Worm (Caenorhabditis elegans) whole organism, L3 larva: Measurements from ENCODE around the gene Y39A1A.10.

Experiments used
- ZK546.5 ChIP-seq: sonication (generic microtip); optimal IDR thresholded peaks from 2 replicates; lab custom pipeline; 2017; ENCODE audit warnings: missing biosample characterization, missing genetic modification characterization
- ama-1 ChIP-seq: fragments of 150-350 bp; optimal IDR thresholded peaks from 2 replicates; lab custom pipeline; 2018
- egl-27 ChIP-seq: sonication (generic microtip); optimal IDR thresholded peaks from 4 replicates; lab custom pipeline; 2017; ENCODE audit warnings: missing biosample characterization, missing genetic modification reagents, missing genetic modification characterization
- fkh-10 ChIP-seq: sonication (generic microtip); optimal IDR thresholded peaks from 2 replicates; lab custom pipeline; 2017; ENCODE audit warnings: missing biosample characterization, missing genetic modification reagents, missing genetic modification characterization
- lin-39 ChIP-seq: fragments of 150-350 bp; optimal IDR thresholded peaks from 2 replicates; lab custom pipeline; 2018; ENCODE audit warnings: missing biosample characterization, missing genetic modification reagents, missing genetic modification characterization
- nfya-1 ChIP-seq: sonication (generic microtip); optimal IDR thresholded peaks from 2 replicates; lab custom pipeline; 2017; ENCODE audit warnings: missing genetic modification characterization, mild to moderate bottlenecking, missing compliant biosample characterization, antibody characterized with exemption, moderate library complexity; ENCODE audit not compliant: insufficient read depth
- nhr-12 ChIP-seq: fragments of 150-350 bp; optimal IDR thresholded peaks from 2 replicates; lab custom pipeline; 2014; ENCODE audit warnings: missing biosample characterization, missing genetic modification characterization
- nhr-237 ChIP-seq: fragments of 150-350 bp; optimal IDR thresholded peaks from 2 replicates; lab custom pipeline; 2014; ENCODE audit warnings: missing biosample characterization, missing genetic modification characterization
- nhr-28 ChIP-seq: fragments of 150-350 bp; optimal IDR thresholded peaks from 2 replicates; lab custom pipeline; 2014; ENCODE audit warnings: missing biosample characterization, missing genetic modification characterization
- sea-2 ChIP-seq: fragments of 150-350 bp; sonication (generic microtip); optimal IDR thresholded peaks from 4 replicates; lab custom pipeline; 2014; ENCODE audit warnings: missing biosample characterization, missing genetic modification reagents, missing genetic modification characterization
- skn-1 ChIP-seq: fragments of 150-350 bp; optimal IDR thresholded peaks from 2 replicates; lab custom pipeline; 2014; ENCODE audit warnings: missing biosample characterization, missing genetic modification characterization
- snpc-4 ChIP-seq: fragments of 150-350 bp; optimal IDR thresholded peaks from 2 replicates; lab custom pipeline; 2014; ENCODE audit warnings: missing biosample characterization, missing genetic modification characterization
- tbx-2 ChIP-seq: sonication (generic microtip); optimal IDR thresholded peaks from 2 replicates; lab custom pipeline; 2016; ENCODE audit warnings: mild to moderate bottlenecking, missing genetic modification characterization, missing compliant biosample characterization
- unc-62 ChIP-seq: fragments of 150-350 bp; sonication (generic microtip); optimal IDR thresholded peaks from 4 replicates; lab custom pipeline; 2014; ENCODE audit warnings: missing biosample characterization, missing genetic modification reagents, missing genetic modification characterization

ce11 chrIII:10605049-10605448, 27.5 kb upstream of the Y39A1A.10 start, which contains the start of gene rabx-5:
- no peak for TF ChIP-seq nhr-28 (tag; lab: Kevin White, UChicago)
- TF ChIP-seq snpc-4 (tag; lab: Kevin White, UChicago), result no peak
- no peak for TF ChIP-seq lin-39 (tag; lab: Kevin White, UChicago)
- no peak for TF ChIP-seq ZK546.5 (tag; lab: Kevin White, UChicago)
- no peak for TF ChIP-seq sea-2
- no peak for TF ChIP-seq nhr-12 (tag; lab: Kevin White, UChicago)
- no peak for TF ChIP-seq nfya-1 (tag; lab: Kevin White, UChicago)
- TF ChIP-seq egl-27 (tag; lab: Kevin White, UChicago), result no peak
- no peak for TF ChIP-seq ama-1
- TF ChIP-seq tbx-2 (tag; lab: Kevin White, UChicago), result no peak
- no peak for TF ChIP-seq unc-62 (GFP tag; lab: Kevin White, UChicago)
- no peak for TF ChIP-seq fkh-10
- no peak for TF ChIP-seq nhr-237
- TF ChIP-seq skn-1 (tag; lab: Kevin White, UChicago), result no peak
